Fruit fly (Drosophila melanogaster) whole organism, pupa: ENCODE data around the gene CG10286.
A peak's percentile ranks its signal among the peaks of the same experiment; 100 is the strongest.

Experiments
- CG10348 ChIP-seq: fragments of 200-800 bp; sonication (Bioruptor generic); IDR thresholded peaks from 2 replicates; pipeline ENCODE4 v1.3.6; 2022; ENCODE audit warnings: missing biosample characterization, missing genetic modification characterization
- CG12605 ChIP-seq: fragments of 200-800 bp; sonication (Bioruptor generic); IDR thresholded peaks from 2 replicates; pipeline ENCODE4 v1.3.6; 2022; ENCODE audit warnings: missing biosample characterization, missing genetic modification characterization
- CG13204 ChIP-seq: fragments of 200-800 bp; sonication (Bioruptor generic); optimal IDR thresholded peaks from 2 replicates; lab custom pipeline; 2018; ENCODE audit warnings: missing biosample characterization, mild to moderate bottlenecking, missing genetic modification characterization, moderate library complexity
- CG14655 ChIP-seq: fragments of 200-800 bp; sonication (Bioruptor generic); optimal IDR thresholded peaks from 3 replicates; lab custom pipeline; 2017; ENCODE audit warnings: mild to moderate bottlenecking, missing biosample characterization, missing genetic modification reagents, missing genetic modification characterization
- CG15710 ChIP-seq: fragments of 200-800 bp; sonication (Bioruptor generic); optimal IDR thresholded peaks from 2 replicates; lab custom pipeline; 2018; ENCODE audit warnings: missing biosample characterization, mild to moderate bottlenecking, missing genetic modification characterization, moderate library complexity
- CG17806 ChIP-seq: fragments of 200-800 bp; sonication (Bioruptor generic); optimal IDR thresholded peaks from 2 replicates; lab custom pipeline; 2018; ENCODE audit warnings: missing biosample characterization, mild to moderate bottlenecking, missing genetic modification characterization, moderate library complexity
- CG32121 ChIP-seq: fragments of 200-800 bp; sonication (Bioruptor generic); IDR thresholded peaks from 2 replicates; pipeline ENCODE4 v1.3.6; 2022; ENCODE audit warnings: missing biosample characterization, missing genetic modification characterization
- CG34367 ChIP-seq: fragments of 200-800 bp; sonication (Bioruptor generic); optimal IDR thresholded peaks from 2 replicates; lab custom pipeline; 2018; ENCODE audit warnings: missing biosample characterization, mild to moderate bottlenecking, missing genetic modification characterization
- CG4496 ChIP-seq: fragments of 200-800 bp; sonication (Bioruptor generic); IDR thresholded peaks from 3 replicates; pipeline ENCODE4 v1.3.6; 2022; ENCODE audit warnings: missing biosample characterization, missing genetic modification characterization
- CG8159 ChIP-seq: fragments of 200-800 bp; sonication (Bioruptor generic); optimal IDR thresholded peaks from 3 replicates; lab custom pipeline; 2018; ENCODE audit warnings: missing biosample characterization, mild to moderate bottlenecking, missing genetic modification characterization, moderate library complexity
- CG8301 ChIP-seq: fragments of 200-800 bp; sonication (Bioruptor generic); optimal IDR thresholded peaks from 2 replicates; lab custom pipeline; 2018; ENCODE audit warnings: missing biosample characterization, mild to moderate bottlenecking, missing genetic modification characterization
- CG9948 ChIP-seq: fragments of 200-800 bp; sonication (Bioruptor generic); optimal IDR thresholded peaks from 2 replicates; lab custom pipeline; 2018; ENCODE audit warnings: missing biosample characterization, mild to moderate bottlenecking, missing genetic modification characterization, moderate library complexity
- D1 ChIP-seq: fragments of 200-800 bp; sonication (Bioruptor generic); optimal IDR thresholded peaks from 2 replicates; lab custom pipeline; 2018; ENCODE audit warnings: missing biosample characterization, mild to moderate bottlenecking, missing genetic modification characterization, moderate library complexity
- EcR ChIP-seq: fragments of 200-800 bp; sonication (Bioruptor generic); optimal IDR thresholded peaks from 3 replicates; lab custom pipeline; 2019; ENCODE audit warnings: missing biosample characterization, missing genetic modification characterization, mild to moderate bottlenecking, moderate library complexity, missing genetic modification reagents
- Ets98B ChIP-seq: fragments of 200-800 bp; sonication (Bioruptor generic); IDR thresholded peaks from 2 replicates; pipeline ENCODE4 v1.3.6; 2022; ENCODE audit warnings: missing biosample characterization, missing genetic modification characterization
- Pif1A ChIP-seq: fragments of 200-800 bp; sonication (Bioruptor generic); optimal IDR thresholded peaks from 3 replicates; lab custom pipeline; 2016; ENCODE audit warnings: missing biosample characterization, missing genetic modification characterization
- Pif1B ChIP-seq: fragments of 200-800 bp; sonication (Bioruptor generic); optimal IDR thresholded peaks from 3 replicates; lab custom pipeline; 2016; ENCODE audit warnings: missing biosample characterization, missing genetic modification characterization
- Snoo ChIP-seq: fragments of 200-800 bp; sonication (Bioruptor generic); optimal IDR thresholded peaks from 3 replicates; lab custom pipeline; 2017; ENCODE audit warnings: missing biosample characterization, mild to moderate bottlenecking, missing genetic modification characterization, inconsistent platforms
- fd96Ca ChIP-seq: fragments of 200-800 bp; sonication (Bioruptor generic); IDR thresholded peaks from 3 replicates; pipeline ENCODE4 v1.3.6; 2022; ENCODE audit warnings: missing biosample characterization, missing genetic modification characterization
- gl ChIP-seq: fragments of 200-800 bp; sonication (Bioruptor generic); optimal IDR thresholded peaks from 2 replicates; lab custom pipeline; 2018; ENCODE audit warnings: missing biosample characterization, mild to moderate bottlenecking, missing genetic modification characterization
- rn ChIP-seq: fragments of 200-800 bp; sonication (Bioruptor generic); IDR thresholded peaks from 2 replicates; pipeline ENCODE4 v1.3.6; 2022; ENCODE audit warnings: missing biosample characterization, missing genetic modification characterization

The CG10286 gene

dm6 chr3R:6368550-6369238 lies at the start of gene CG10286:
Gene CG10286 (plus strand): TSS chr3R:6368965.
- peak; percentile 18 for TF ChIP-seq CG9948 (tag; lab: Kevin White, UChicago)
- no peak for TF ChIP-seq EcR (GFP tag; lab: Kevin White, UChicago)
- TF ChIP-seq CG17806 (tag; lab: Kevin White, UChicago): peak; percentile 31
- no peak for TF ChIP-seq CG8159 (tag; lab: Kevin White, UChicago)
- TF ChIP-seq CG15710 (tag; lab: Kevin White, UChicago): peak; percentile 16

dm6 chr3R:6329774-6330298 lies 38.9 kb upstream of the CG10286 start, which contains the start of gene Osi18:
Gene Osi18 (plus strand): TSS chr3R:6330248.
- TF ChIP-seq EcR (GFP tag; lab: Kevin White, UChicago): no peak
- TF ChIP-seq, all 21 proteins: peak for 0

dm6 chr3R:6334906-6335433 lies 33.8 kb upstream of the CG10286 start, which contains the start of gene Osi19:
Gene Osi19 (plus strand): TSS chr3R:6335362.
- TF ChIP-seq CG8159 (tag; lab: Kevin White, UChicago): no peak
- peak; percentile 63 for TF ChIP-seq D1 (tag; lab: Kevin White, UChicago)

- no peak for TF ChIP-seq CG10348 (GFP tag; lab: Robert Waterston, UW)
- no peak for TF ChIP-seq Pif1A
- no peak for TF ChIP-seq CG8159 (tag; lab: Kevin White, UChicago)
- no peak for TF ChIP-seq EcR (GFP tag; lab: Kevin White, UChicago)
- TF ChIP-seq CG15710 (tag; lab: Kevin White, UChicago): no peak
- TF ChIP-seq CG9948 (tag; lab: Kevin White, UChicago): no peak
- no peak for TF ChIP-seq Pif1B (GFP tag; lab: Kevin White, UChicago)
- no peak for TF ChIP-seq CG14655 (GFP tag; lab: Kevin White, UChicago)
- no peak for TF ChIP-seq CG17806 (tag; lab: Kevin White, UChicago)
- TF ChIP-seq CG8301: no peak
- no peak for TF ChIP-seq CG34367 (tag; lab: Kevin White, UChicago)
- TF ChIP-seq CG12605: no peak
- TF ChIP-seq rn (GFP tag; lab: Robert Waterston, UW): no peak
- no peak for TF ChIP-seq gl (tag; lab: Kevin White, UChicago)
- no peak for TF ChIP-seq CG4496 (GFP tag; lab: Robert Waterston, UW)
- no peak for TF ChIP-seq CG32121
- no peak for TF ChIP-seq Ets98B (GFP tag; lab: Robert Waterston, UW)
- TF ChIP-seq D1 (tag; lab: Kevin White, UChicago): no peak
Observed at dm6 chr3R:6337397-6337796, 31.4 kb upstream of the CG10286 start.

dm6 chr3R:6339795-6340194 lies 29.0 kb upstream of the CG10286 start, which contains the start of gene Osi20:
Gene Osi20 (plus strand): TSS chr3R:6340095.
- TF ChIP-seq CG17806 (tag; lab: Kevin White, UChicago) (no peak), CG32121 (no peak), D1 (tag; lab: Kevin White, UChicago) (no peak), CG10348 (GFP tag; lab: Robert Waterston, UW) (no peak), CG13204 (GFP tag; lab: Kevin White, UChicago) (no peak), CG4496 (GFP tag; lab: Robert Waterston, UW) (no peak), rn (GFP tag; lab: Robert Waterston, UW) (no peak), CG8159 (tag; lab: Kevin White, UChicago) (no peak), Pif1B (GFP tag; lab: Kevin White, UChicago) (no peak), Pif1A (no peak), EcR (GFP tag; lab: Kevin White, UChicago) (no peak)

- TF ChIP-seq CG10348 (GFP tag; lab: Robert Waterston, UW) (no peak), D1 (tag; lab: Kevin White, UChicago) (no peak), rn (GFP tag; lab: Robert Waterston, UW) (no peak), Pif1A (no peak), fd96Ca (GFP tag; lab: Robert Waterston, UW) (no peak), CG17806 (tag; lab: Kevin White, UChicago) (no peak), Ets98B (GFP tag; lab: Robert Waterston, UW) (no peak), CG15710 (tag; lab: Kevin White, UChicago) (no peak), EcR (GFP tag; lab: Kevin White, UChicago) (no peak), Pif1B (GFP tag; lab: Kevin White, UChicago) (no peak), Snoo (tag; lab: Kevin White, UChicago) (no peak), CG9948 (tag; lab: Kevin White, UChicago) (no peak), gl (tag; lab: Kevin White, UChicago) (no peak), CG34367 (tag; lab: Kevin White, UChicago) (no peak), CG14655 (GFP tag; lab: Kevin White, UChicago) (no peak), CG4496 (GFP tag; lab: Robert Waterston, UW) (no peak), CG8159 (tag; lab: Kevin White, UChicago) (no peak), CG12605 (no peak), CG13204 (GFP tag; lab: Kevin White, UChicago) (no peak)
Observed at dm6 chr3R:6341668-6342067, 27.1 kb upstream of the CG10286 start, which contains the start of gene CG17917. Gene CG17917 (plus strand): TSS chr3R:6341968.
